Worm (Caenorhabditis elegans): ENCODE measurements around the gene sax-7.

DNA sequence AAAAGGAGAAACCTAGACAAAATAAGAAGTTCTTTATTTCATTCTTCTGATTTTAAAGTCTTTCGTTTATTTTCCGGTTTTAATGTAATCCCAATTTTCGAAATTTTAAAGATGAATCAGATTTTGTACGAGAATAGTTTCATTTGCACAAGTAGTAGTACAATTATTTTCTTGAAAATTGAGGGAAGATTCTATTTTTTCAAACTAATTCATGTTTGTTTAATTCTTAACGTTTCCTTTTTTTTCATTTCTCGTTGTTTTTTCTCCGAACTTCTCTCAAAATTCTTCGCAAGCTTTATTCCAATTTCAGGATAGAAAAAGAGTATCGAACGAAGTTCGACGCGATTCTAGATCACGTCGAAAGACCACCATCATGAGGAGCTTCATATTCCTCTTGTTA is at the start of gene sax-7:
- TF ChIP-seq nfya-1 (tag; optimal IDR thresholded peaks at IDR 0.05; ENCODE audit: borderline replicate concordance, insufficient read depth) (no peak), snpc-1.1 (tag; optimal IDR thresholded peaks at IDR 0.05; ENCODE audit: insufficient read depth) (no peak), pha-4 (tag; optimal IDR thresholded peaks at IDR 0.05) (no peak), ceh-79 (tag; optimal IDR thresholded peaks at IDR 0.05) (no peak), dpff-1 (tag; optimal IDR thresholded peaks at IDR 0.05) (no peak), ets-4 (GFP tag; optimal IDR thresholded peaks at IDR 0.05) (no peak), Y53F4B.3 (GFP tag; IDR thresholded peaks at IDR 0.05) (no peak)

Data from whole organism, young adult.